Fruit fly (Drosophila melanogaster) whole organism, embryonic: Measurements from ENCODE around the gene cu.

Experiments
- Adf1 ChIP-seq: fragments of 200-800 bp; sonication (Bioruptor generic); IDR thresholded peaks from 2 replicates; pipeline ENCODE4 v1.3.6; 2022; ENCODE audit warnings: missing biosample characterization, missing genetic modification characterization
- Antp ChIP-seq: fragments of 200-800 bp; sonication (Bioruptor generic); optimal IDR thresholded peaks from 3 replicates; lab custom pipeline; 2016; ENCODE audit warnings: missing biosample characterization, missing genetic modification characterization
- B-H2 ChIP-seq: fragments of 200-800 bp; sonication (Bioruptor generic); optimal IDR thresholded peaks from 2 replicates; lab custom pipeline; 2018; ENCODE audit warnings: missing biosample characterization, mild to moderate bottlenecking, missing genetic modification characterization
- CG11085 ChIP-seq: fragments of 200-800 bp; sonication (Bioruptor generic); IDR thresholded peaks from 2 replicates; pipeline ENCODE4 v1.3.6; 2022; ENCODE audit warnings: missing biosample characterization, missing genetic modification characterization
- CG11456 ChIP-seq: fragments of 200-800 bp; sonication (Bioruptor generic); IDR thresholded peaks from 3 replicates; pipeline ENCODE4 v1.3.6; 2022; ENCODE audit warnings: missing biosample characterization, missing genetic modification characterization
- CG12236 ChIP-seq: fragments of 200-800 bp; sonication (Bioruptor generic); optimal IDR thresholded peaks from 2 replicates; lab custom pipeline; 2016; ENCODE audit warnings: missing biosample characterization, missing genetic modification characterization
- CG12942 ChIP-seq: fragments of 200-800 bp; sonication (Bioruptor generic); optimal IDR thresholded peaks from 3 replicates; lab custom pipeline; 2016; ENCODE audit warnings: missing biosample characterization, missing genetic modification characterization
- CG1832 ChIP-seq: fragments of 200-800 bp; sonication (Bioruptor generic); optimal IDR thresholded peaks from 2 replicates; lab custom pipeline; 2017; ENCODE audit warnings: missing biosample characterization, mild to moderate bottlenecking, missing genetic modification characterization, inconsistent platforms
- CG18764 ChIP-seq: fragments of 200-800 bp; sonication (Bioruptor generic); optimal IDR thresholded peaks from 3 replicates; lab custom pipeline; 2016; ENCODE audit warnings: missing biosample characterization, missing genetic modification characterization
- CG30431 ChIP-seq: fragments of 200-800 bp; sonication (Bioruptor generic); optimal IDR thresholded peaks from 2 replicates; lab custom pipeline; 2017; ENCODE audit warnings: missing biosample characterization, missing genetic modification characterization
- CG3065 ChIP-seq: fragments of 200-800 bp; sonication (Bioruptor generic); optimal IDR thresholded peaks from 2 replicates; lab custom pipeline; 2016; ENCODE audit warnings: missing biosample characterization, missing genetic modification characterization
- CG31441 ChIP-seq: fragments of 200-800 bp; sonication (Bioruptor generic); IDR thresholded peaks from 2 replicates; pipeline ENCODE4 v1.3.6; 2022; ENCODE audit warnings: missing biosample characterization, missing genetic modification characterization
- CG4707 ChIP-seq: fragments of 200-800 bp; sonication (Bioruptor generic); optimal IDR thresholded peaks from 2 replicates; lab custom pipeline; 2018; ENCODE audit warnings: missing biosample characterization, mild to moderate bottlenecking, missing genetic modification characterization, moderate library complexity
- CG4854 ChIP-seq: fragments of 200-800 bp; sonication (Bioruptor generic); optimal IDR thresholded peaks from 2 replicates; lab custom pipeline; 2016; ENCODE audit warnings: missing biosample characterization, missing genetic modification characterization, inconsistent platforms
- CG6854 ChIP-seq: fragments of 200-800 bp; sonication (Bioruptor generic); optimal IDR thresholded peaks from 3 replicates; lab custom pipeline; 2017; ENCODE audit warnings: missing biosample characterization, mild to moderate bottlenecking, missing genetic modification characterization
- CG7271 ChIP-seq: fragments of 200-800 bp; sonication (Bioruptor generic); optimal IDR thresholded peaks from 2 replicates; lab custom pipeline; 2018; ENCODE audit warnings: missing biosample characterization, mild to moderate bottlenecking, missing genetic modification characterization, moderate library complexity
- CG7786 ChIP-seq: fragments of 200-800 bp; sonication (Bioruptor generic); optimal IDR thresholded peaks from 2 replicates; lab custom pipeline; 2016; ENCODE audit warnings: missing biosample characterization, missing genetic modification characterization
- CHES-1-like ChIP-seq: fragments of 200-800 bp; sonication (Bioruptor generic); optimal IDR thresholded peaks from 2 replicates; lab custom pipeline; 2016; ENCODE audit warnings: missing biosample characterization, missing genetic modification characterization
- CoRest ChIP-seq: fragments of 200-800 bp; sonication (Bioruptor generic); optimal IDR thresholded peaks from 3 replicates; lab custom pipeline; 2018; ENCODE audit warnings: missing biosample characterization, mild to moderate bottlenecking, missing genetic modification characterization, moderate library complexity
- D19B ChIP-seq: fragments of 200-800 bp; sonication (Bioruptor generic); optimal IDR thresholded peaks from 2 replicates; lab custom pipeline; 2017; ENCODE audit warnings: missing biosample characterization, mild to moderate bottlenecking, missing genetic modification characterization
- Fer2 ChIP-seq: fragments of 200-800 bp; sonication (Bioruptor generic); optimal IDR thresholded peaks from 2 replicates; lab custom pipeline; 2018; ENCODE audit warnings: missing biosample characterization, mild to moderate bottlenecking, missing genetic modification characterization, moderate library complexity
- HLH3B ChIP-seq: fragments of 200-800 bp; sonication (Bioruptor generic); IDR thresholded peaks from 2 replicates; pipeline ENCODE4 v1.3.6; 2022; ENCODE audit warnings: missing biosample characterization, missing genetic modification characterization
- HLHmδ ChIP-seq: fragments of 200-800 bp; sonication (Bioruptor generic); optimal IDR thresholded peaks from 2 replicates; lab custom pipeline; 2018; ENCODE audit warnings: missing biosample characterization, mild to moderate bottlenecking, missing genetic modification characterization, moderate library complexity
- Hr78 ChIP-seq, 2 experiments: fragments of 200-800 bp in 1 of 2; fragments of >200 bp in 1 of 2; sonication (Bioruptor generic) in 1 of 2; optimal IDR thresholded peaks; 2 replicates each; lab custom pipeline; 2017 to 2019; ENCODE audit warnings: missing biosample characterization in 2 of 2, missing genetic modification characterization in 2 of 2, mild to moderate bottlenecking in 1 of 2, moderate library complexity in 1 of 2
- Kr ChIP-seq: fragments of 200-800 bp; sonication (Bioruptor generic); optimal IDR thresholded peaks from 2 replicates; lab custom pipeline; 2017; ENCODE audit warnings: missing biosample characterization, mild to moderate bottlenecking, missing genetic modification characterization
- Lhr ChIP-seq: fragments of 200-800 bp; sonication (Bioruptor generic); optimal IDR thresholded peaks from 3 replicates; lab custom pipeline; 2017; ENCODE audit warnings: mild to moderate bottlenecking, missing biosample characterization, missing genetic modification reagents, missing genetic modification characterization
- Mes4 ChIP-seq: fragments of 200-800 bp; sonication (Bioruptor generic); optimal IDR thresholded peaks from 2 replicates; lab custom pipeline; 2016; ENCODE audit warnings: missing biosample characterization, missing genetic modification characterization
- NC2β ChIP-seq: fragments of 200-800 bp; sonication (Bioruptor generic); optimal IDR thresholded peaks from 2 replicates; lab custom pipeline; 2016; ENCODE audit warnings: missing biosample characterization, missing genetic modification characterization
- NFAT ChIP-seq: fragments of 200-800 bp; sonication (Bioruptor generic); IDR thresholded peaks from 2 replicates; pipeline ENCODE4 v1.3.6; 2022; ENCODE audit warnings: missing biosample characterization, missing genetic modification characterization
- Rx ChIP-seq: fragments of 200-800 bp; sonication (Bioruptor generic); IDR thresholded peaks from 2 replicates; pipeline ENCODE4 v1.3.6; 2022; ENCODE audit warnings: missing biosample characterization, missing genetic modification characterization
- TFAM ChIP-seq: fragments of 200-800 bp; sonication (Bioruptor generic); optimal IDR thresholded peaks from 2 replicates; lab custom pipeline; 2017; ENCODE audit warnings: missing biosample characterization, missing genetic modification characterization, inconsistent platforms
- az2 ChIP-seq: fragments of 200-800 bp; sonication (Bioruptor generic); optimal IDR thresholded peaks from 3 replicates; lab custom pipeline; 2016; ENCODE audit warnings: missing biosample characterization, missing genetic modification characterization
- cad ChIP-seq: fragments of >200 bp; optimal IDR thresholded peaks from 2 replicates; lab custom pipeline; 2017; ENCODE audit warnings: missing biosample characterization, missing genetic modification characterization
- danr ChIP-seq: fragments of 200-800 bp; sonication (Bioruptor generic); IDR thresholded peaks from 2 replicates; pipeline ENCODE4 v1.3.6; 2022; ENCODE audit warnings: missing biosample characterization, missing genetic modification characterization
- en ChIP-seq: fragments of 200-800 bp; sonication (Bioruptor generic); optimal IDR thresholded peaks from 2 replicates; lab custom pipeline; 2016; ENCODE audit warnings: missing biosample characterization, missing genetic modification characterization
- fru ChIP-seq: fragments of >200 bp; optimal IDR thresholded peaks from 2 replicates; lab custom pipeline; 2017
- gfzf ChIP-seq: fragments of 200-800 bp; sonication (Bioruptor generic); optimal IDR thresholded peaks from 2 replicates; lab custom pipeline; 2016; ENCODE audit warnings: missing biosample characterization, mild to moderate bottlenecking, missing genetic modification characterization, moderate library complexity
- grau ChIP-seq: fragments of 200-800 bp; optimal IDR thresholded peaks from 3 replicates; lab custom pipeline; 2019; ENCODE audit warnings: missing biosample characterization, mild to moderate bottlenecking, missing genetic modification characterization, moderate library complexity
- jigr1 ChIP-seq: fragments of 200-800 bp; sonication (Bioruptor generic); IDR thresholded peaks from 3 replicates; pipeline ENCODE4 v1.3.6; 2022; ENCODE audit warnings: missing biosample characterization, missing genetic modification characterization
- kah ChIP-seq: fragments of 200-800 bp; sonication (Bioruptor generic); optimal IDR thresholded peaks from 2 replicates; lab custom pipeline; 2018; ENCODE audit warnings: missing biosample characterization, mild to moderate bottlenecking, missing genetic modification characterization
- kay ChIP-seq: fragments of 200-800 bp; sonication (Bioruptor generic); optimal IDR thresholded peaks from 2 replicates; lab custom pipeline; 2016; ENCODE audit warnings: missing biosample characterization, missing genetic modification characterization
- lola ChIP-seq, 3 experiments: fragments of >200 bp in 2 of 3; fragments of 200-800 bp in 1 of 3; sonication (Bioruptor generic) in 1 of 3; optimal IDR thresholded peaks; 2 replicates each; lab custom pipeline; 2017 to 2019; ENCODE audit warnings: missing biosample characterization in 3 of 3, missing genetic modification characterization in 3 of 3, mild to moderate bottlenecking in 1 of 3, moderate library complexity in 1 of 3
- odd ChIP-seq: fragments of 200-800 bp; sonication (Bioruptor generic); optimal IDR thresholded peaks from 2 replicates; lab custom pipeline; 2017; ENCODE audit warnings: missing biosample characterization, mild to moderate bottlenecking, missing genetic modification characterization
- peb ChIP-seq: fragments of 200-800 bp; sonication (Bioruptor generic); IDR thresholded peaks from 2 replicates; pipeline ENCODE4 v1.3.6; 2022; ENCODE audit warnings: missing biosample characterization, missing genetic modification characterization
- row ChIP-seq: fragments of 200-800 bp; sonication (Bioruptor generic); IDR thresholded peaks from 3 replicates; pipeline ENCODE4 v1.3.6; 2022; ENCODE audit warnings: missing biosample characterization, missing genetic modification characterization
- seq ChIP-seq: fragments of 200-800 bp; sonication (Bioruptor generic); IDR thresholded peaks from 2 replicates; pipeline ENCODE4 v1.3.6; 2022; ENCODE audit warnings: missing biosample characterization, missing genetic modification characterization
- sisA ChIP-seq: fragments of 200-800 bp; sonication (Bioruptor generic); IDR thresholded peaks from 2 replicates; pipeline ENCODE4 v1.3.6; 2022; ENCODE audit warnings: missing biosample characterization, missing genetic modification characterization
- toy ChIP-seq: fragments of 200-800 bp; sonication (Bioruptor generic); IDR thresholded peaks from 2 replicates; pipeline ENCODE4 v1.3.6; 2022; ENCODE audit warnings: missing biosample characterization, missing genetic modification characterization
- tup ChIP-seq: fragments of 200-800 bp; sonication (Bioruptor generic); optimal IDR thresholded peaks from 2 replicates; lab custom pipeline; 2016; ENCODE audit warnings: missing biosample characterization, mild to moderate bottlenecking, missing genetic modification characterization, moderate library complexity
- unc-4 ChIP-seq: fragments of 200-800 bp; sonication (Bioruptor generic); IDR thresholded peaks from 2 replicates; pipeline ENCODE4 v1.3.6; 2022; ENCODE audit warnings: missing biosample characterization, missing genetic modification characterization; ENCODE audit not compliant: partially characterized antibody

Gene cu

dm6 chr3R:11196648-11197388, 574 bp upstream of the cu start (continued):
- TF ChIP-seq fru (lab: Kevin White, UChicago) = no peak
- TF ChIP-seq tup (GFP tag; lab: Kevin White, UChicago) = peak; percentile 69
- peak; percentile 93 for TF ChIP-seq Lhr (GFP tag; lab: Kevin White, UChicago)
- peak; percentile 100 for TF ChIP-seq CG31441 (GFP tag; lab: Robert Waterston, UW)
- no peak for TF ChIP-seq Kr (GFP tag; lab: Kevin White, UChicago)
- peak; percentile 96 for TF ChIP-seq D19B (GFP tag; lab: Kevin White, UChicago)
- TF ChIP-seq CHES-1-like (GFP tag; lab: Kevin White, UChicago) = peak; percentile 85
- TF ChIP-seq CoRest (tag; lab: Kevin White, UChicago) = peak; percentile 100
- peak; percentile 85 for TF ChIP-seq CG4854 (GFP tag; lab: Kevin White, UChicago)
- TF ChIP-seq CG30431 (GFP tag; lab: Kevin White, UChicago) = peak; percentile 97
- TF ChIP-seq CG4707 (GFP tag; lab: Kevin White, UChicago) = peak; percentile 82
- TF ChIP-seq jigr1 (GFP tag; lab: Robert Waterston, UW) = peak; percentile 99
- peak; percentile 99 for TF ChIP-seq row (GFP tag; lab: Robert Waterston, UW)
- TF ChIP-seq odd (GFP tag; lab: Kevin White, UChicago) = peak; percentile 98
- peak in 1 of 2 experiments; percentile 96 for TF ChIP-seq Hr78 (GFP tag; optimal IDR thresholded peaks at IDR 0.05; lab: Kevin White, UChicago)
- TF ChIP-seq Rx (GFP tag; lab: Robert Waterston, UW) = peak; percentile 90
- TF ChIP-seq CG12236 (GFP tag; lab: Kevin White, UChicago) = peak; percentile 31
- no peak for TF ChIP-seq cad (GFP tag; lab: Kevin White, UChicago)
- TF ChIP-seq grau (tag; lab: Kevin White, UChicago) = peak; percentile 95
- peak; percentile 95 for TF ChIP-seq CG12942 (GFP tag; lab: Kevin White, UChicago)
- TF ChIP-seq CG18764 (GFP tag; lab: Kevin White, UChicago) = peak; percentile 95
- TF ChIP-seq Mes4 (GFP tag; lab: Kevin White, UChicago) = peak; percentile 80
- TF ChIP-seq danr (GFP tag; lab: Robert Waterston, UW) = peak; percentile 97
- TF ChIP-seq HLH3B = peak; percentile 98
- peak in 1 of 3 experiments; percentile 97 for TF ChIP-seq lola (GFP tag; optimal IDR thresholded peaks at IDR 0.05; lab: Kevin White, UChicago)
- peak; percentile 97 for TF ChIP-seq kah (GFP tag; lab: Kevin White, UChicago)
- TF ChIP-seq CG1832 (GFP tag; lab: Kevin White, UChicago) = no peak
- TF ChIP-seq unc-4 (GFP tag; lab: Robert Waterston, UW) = no peak
- peak; percentile 79 for TF ChIP-seq Antp (GFP tag; lab: Kevin White, UChicago)
- TF ChIP-seq seq (GFP tag; lab: Robert Waterston, UW) = peak; percentile 98
- TF ChIP-seq CG7271 = peak; percentile 85
- peak; percentile 98 for TF ChIP-seq CG11456 (GFP tag; lab: Robert Waterston, UW)
- peak; percentile 99 for TF ChIP-seq sisA (GFP tag; lab: Robert Waterston, UW)
- peak; percentile 87 for TF ChIP-seq kay (GFP tag; lab: Kevin White, UChicago)
- TF ChIP-seq gfzf (GFP tag; lab: Kevin White, UChicago) = peak; percentile 3
- peak; percentile 88 for TF ChIP-seq Adf1 (GFP tag; lab: Robert Waterston, UW)
- TF ChIP-seq en (GFP tag; lab: Kevin White, UChicago) = peak; percentile 31
- peak; percentile 93 for TF ChIP-seq B-H2 (GFP tag; lab: Kevin White, UChicago)
- peak; percentile 96 for TF ChIP-seq az2 (GFP tag; lab: Kevin White, UChicago)
- TF ChIP-seq CG3065 = peak; percentile 92
- TF ChIP-seq TFAM (GFP tag; lab: Kevin White, UChicago) = peak; percentile 69
- TF ChIP-seq NFAT (GFP tag; lab: Robert Waterston, UW) = peak; percentile 95
- TF ChIP-seq CG7786 (GFP tag; lab: Kevin White, UChicago) = peak; percentile 86
- TF ChIP-seq toy (GFP tag; lab: Robert Waterston, UW) = peak; percentile 93
- TF ChIP-seq NC2β (GFP tag; lab: Kevin White, UChicago) = peak; percentile 55
- TF ChIP-seq CG11085 (GFP tag; lab: Robert Waterston, UW) = peak; percentile 96
- TF ChIP-seq CG6854 (GFP tag; lab: Kevin White, UChicago) = peak; percentile 98
- peak; percentile 97 for TF ChIP-seq peb (GFP tag; lab: Robert Waterston, UW)
- TF ChIP-seq Fer2 (tag; lab: Kevin White, UChicago) = peak; percentile 97
- no peak for TF ChIP-seq HLHmδ (GFP tag; lab: Kevin White, UChicago)
